Fruit fly (Drosophila melanogaster) whole organism: Measurements from ENCODE around the gene cyr.

Source experiments
- CG8478 ChIP-seq: fragments of >200 bp; optimal IDR thresholded peaks from 2 replicates; lab custom pipeline; 2018; ENCODE audit warnings: inconsistent platforms
- Dll ChIP-seq: fragments of >200 bp; optimal IDR thresholded peaks from 2 replicates; lab custom pipeline; 2017
- EcR ChIP-seq, 2 experiments: fragments of >200 bp; optimal IDR thresholded peaks; 2 replicates each; lab custom pipeline; 2017; ENCODE audit warnings: missing biosample characterization in 2 of 2, missing genetic modification characterization in 2 of 2, missing genetic modification reagents in 2 of 2
- pan ChIP-seq: fragments of >200 bp; optimal IDR thresholded peaks from 2 replicates; lab custom pipeline; 2017
- psq ChIP-seq: fragments of >200 bp; optimal IDR thresholded peaks from 2 replicates; lab custom pipeline; 2017
- usp ChIP-seq: fragments of >200 bp; optimal IDR thresholded peaks from 2 replicates; lab custom pipeline; 2017; ENCODE audit warnings: missing biosample characterization, missing genetic modification characterization, mixed read lengths

dm6 chrX:8115717-8116311 is 19.7 kb downstream of the cyr start, which contains the start of gene Gclc:
- TF ChIP-seq Dll (lab: Kevin White, UChicago) (no peak), CG8478 (lab: Kevin White, UChicago) (no peak), psq (lab: Kevin White, UChicago) (no peak), pan (lab: Kevin White, UChicago) (no peak), usp (GFP tag; lab: Kevin White, UChicago) (no peak), EcR (GFP tag; optimal IDR thresholded peaks at IDR 0.05; lab: Kevin White, UChicago) (no peak)
